Worm (Caenorhabditis elegans) whole organism, L1 larva: ENCODE measurements around the gene F35H12.6.
A peak's percentile ranks its signal among the peaks of the same experiment; 100 is the strongest.

Experiments
- C16A3.4 ChIP-seq: fragments of 150-350 bp; optimal IDR thresholded peaks from 2 replicates; lab custom pipeline; 2014; ENCODE audit warnings: missing biosample characterization, missing genetic modification characterization
- C34B4.2 ChIP-seq: sonication (generic microtip); optimal IDR thresholded peaks from 2 replicates; lab custom pipeline; 2017; ENCODE audit warnings: mild to moderate bottlenecking, missing genetic modification characterization, missing compliant biosample characterization
- Y116A8C.19 ChIP-seq: sonication (generic microtip); optimal IDR thresholded peaks from 2 replicates; lab custom pipeline; 2016; ENCODE audit warnings: missing compliant biosample characterization, missing genetic modification characterization, borderline replicate concordance
- alr-1 ChIP-seq: fragments of 200-800 bp; sonication (Bioruptor generic); optimal IDR thresholded peaks from 2 replicates; lab custom pipeline; 2018; ENCODE audit warnings: borderline replicate concordance, mild to moderate bottlenecking, missing genetic modification characterization, missing compliant biosample characterization
- ceh-63 ChIP-seq: fragments of 200-800 bp; sonication (Bioruptor generic); optimal IDR thresholded peaks from 2 replicates; lab custom pipeline; 2018; ENCODE audit warnings: mild to moderate bottlenecking, missing genetic modification characterization, missing compliant biosample characterization
- ceh-90 ChIP-seq: sonication (generic microtip); optimal IDR thresholded peaks from 2 replicates; lab custom pipeline; 2016; ENCODE audit warnings: missing genetic modification characterization, missing compliant biosample characterization
- ces-1 ChIP-seq: fragments of 150-350 bp; optimal IDR thresholded peaks from 2 replicates; lab custom pipeline; 2014; ENCODE audit warnings: missing biosample characterization, missing genetic modification reagents, missing genetic modification characterization
- dsc-1 ChIP-seq: sonication (generic microtip); optimal IDR thresholded peaks from 2 replicates; lab custom pipeline; 2016; ENCODE audit warnings: mild to moderate bottlenecking, missing genetic modification characterization, missing compliant biosample characterization
- efl-1 ChIP-seq, 4 experiments: fragments of 150-350 bp; optimal IDR thresholded peaks in 3 of 4; peaks in 1 of 4; 1 replicate in 1 of 4; 2 replicates in 3 of 4; lab custom pipeline; 2014; ENCODE audit warnings: missing biosample characterization in 2 of 4, missing genetic modification characterization in 2 of 4, missing genetic modification reagents in 2 of 4
- efl-3 ChIP-seq: fragments of 200-800 bp; sonication (Bioruptor generic); optimal IDR thresholded peaks from 2 replicates; lab custom pipeline; 2018; ENCODE audit warnings: mild to moderate bottlenecking, missing genetic modification characterization, missing compliant biosample characterization
- egl-13 ChIP-seq: sonication (generic microtip); optimal IDR thresholded peaks from 2 replicates; lab custom pipeline; 2016; ENCODE audit warnings: missing genotype, missing genetic modification reagents, missing genetic modification characterization, missing compliant biosample characterization
- elt-3 ChIP-seq, 6 experiments: fragments of 150-350 bp in 1 of 6; sonication (generic microtip); optimal IDR thresholded peaks; 2 replicates each; lab custom pipeline; 2017 to 2018; ENCODE audit warnings: missing biosample characterization in 6 of 6, missing genetic modification characterization in 6 of 6, inconsistent platforms in 1 of 6
- ets-5 ChIP-seq: fragments of 200-800 bp; sonication (Bioruptor generic); IDR thresholded peaks from 2 replicates; pipeline ENCODE4 v1.3.6; 2022; ENCODE audit warnings: missing genetic modification characterization, missing compliant biosample characterization
- fkh-10 ChIP-seq: sonication (generic microtip); optimal IDR thresholded peaks from 2 replicates; lab custom pipeline; 2017; ENCODE audit warnings: missing biosample characterization, missing genetic modification reagents, missing genetic modification characterization
- fkh-4 ChIP-seq: sonication (generic microtip); optimal IDR thresholded peaks from 2 replicates; lab custom pipeline; 2016; ENCODE audit warnings: missing compliant biosample characterization, missing genetic modification characterization, borderline replicate concordance
- fkh-8 ChIP-seq: sonication (generic microtip); optimal IDR thresholded peaks from 2 replicates; lab custom pipeline; 2016; ENCODE audit warnings: mild to moderate bottlenecking, missing genetic modification characterization, missing compliant biosample characterization
- grh-1 ChIP-seq: fragments of 200-800 bp; sonication (Bioruptor generic); IDR thresholded peaks from 2 replicates; pipeline ENCODE4 v1.3.6; 2022; ENCODE audit warnings: missing genetic modification reagents, missing genetic modification characterization, missing compliant biosample characterization
- hlh-17 ChIP-seq: fragments of 200-800 bp; sonication (Bioruptor generic); optimal IDR thresholded peaks from 2 replicates; lab custom pipeline; 2018; ENCODE audit warnings: missing genetic modification characterization, mild to moderate bottlenecking, missing compliant biosample characterization, moderate library complexity, borderline replicate concordance
- hlh-4 ChIP-seq: sonication (generic microtip); optimal IDR thresholded peaks from 2 replicates; lab custom pipeline; 2016; ENCODE audit warnings: mild to moderate bottlenecking, missing genetic modification characterization, missing compliant biosample characterization
- hpl-2 ChIP-seq: fragments of 150-350 bp; optimal IDR thresholded peaks from 2 replicates; lab custom pipeline; 2014; ENCODE audit warnings: missing biosample characterization, missing genetic modification reagents, missing genetic modification characterization
- isw-1 ChIP-seq: fragments of 200-800 bp; sonication (Bioruptor generic); IDR thresholded peaks from 2 replicates; pipeline ENCODE4 v1.3.6; 2022; ENCODE audit warnings: missing genetic modification characterization, missing compliant biosample characterization
- lin-13 ChIP-seq: fragments of 150-350 bp; optimal IDR thresholded peaks from 2 replicates; lab custom pipeline; 2014; ENCODE audit warnings: missing biosample characterization, missing genetic modification reagents, missing genetic modification characterization
- lin-14 ChIP-seq: fragments of 200-800 bp; sonication (Bioruptor generic); optimal IDR thresholded peaks from 2 replicates; lab custom pipeline; 2018; ENCODE audit warnings: mild to moderate bottlenecking, missing genetic modification characterization, moderate library complexity, missing compliant biosample characterization
- lir-3 ChIP-seq: sonication (generic microtip); optimal IDR thresholded peaks from 2 replicates; lab custom pipeline; 2016; ENCODE audit warnings: mild to moderate bottlenecking, missing genetic modification characterization, moderate library complexity, missing compliant biosample characterization; ENCODE audit not compliant: poor library complexity
- mep-1 ChIP-seq: fragments of 150-350 bp; optimal IDR thresholded peaks from 2 replicates; lab custom pipeline; 2014; ENCODE audit warnings: missing biosample characterization, missing genetic modification characterization
- nhr-11 ChIP-seq: fragments of 150-350 bp; optimal IDR thresholded peaks from 2 replicates; lab custom pipeline; 2014; ENCODE audit warnings: missing biosample characterization, missing genetic modification characterization
- nhr-12 ChIP-seq: sonication (generic microtip); optimal IDR thresholded peaks from 2 replicates; lab custom pipeline; 2017; ENCODE audit warnings: missing biosample characterization, missing genetic modification characterization
- nhr-28 ChIP-seq: fragments of 150-350 bp; optimal IDR thresholded peaks from 2 replicates; lab custom pipeline; 2014; ENCODE audit warnings: missing biosample characterization, missing genetic modification characterization
- nhr-47 ChIP-seq: sonication (generic microtip); optimal IDR thresholded peaks from 2 replicates; lab custom pipeline; 2016; ENCODE audit warnings: mild to moderate bottlenecking, missing genetic modification characterization, moderate library complexity, missing compliant biosample characterization
- nhr-77 ChIP-seq: fragments of 150-350 bp; optimal IDR thresholded peaks from 2 replicates; lab custom pipeline; 2014; ENCODE audit warnings: missing biosample characterization, missing genetic modification characterization
- nhr-85 ChIP-seq: sonication (generic microtip); peaks from one replicate; lab custom pipeline; 2016; ENCODE audit warnings: missing genetic modification characterization, inconsistent platforms, missing compliant biosample characterization
- nhr-90 ChIP-seq: sonication (generic microtip); optimal IDR thresholded peaks from 2 replicates; lab custom pipeline; 2016; ENCODE audit warnings: mild to moderate bottlenecking, missing genetic modification characterization, missing compliant biosample characterization; ENCODE audit not compliant: poor library complexity
- pag-3 ChIP-seq: sonication (generic microtip); optimal IDR thresholded peaks from 2 replicates; lab custom pipeline; 2017; ENCODE audit warnings: missing genetic modification characterization, mild to moderate bottlenecking, missing compliant biosample characterization, antibody characterized with exemption, borderline replicate concordance; ENCODE audit not compliant: insufficient read depth
- pqm-1 ChIP-seq: sonication (generic microtip); optimal IDR thresholded peaks from 3 replicates; lab custom pipeline; 2017; ENCODE audit warnings: missing biosample characterization, missing genetic modification characterization
- rnt-1 ChIP-seq: sonication (generic microtip); optimal IDR thresholded peaks from 2 replicates; lab custom pipeline; 2016; ENCODE audit warnings: mild to moderate bottlenecking, missing genetic modification characterization, moderate library complexity, missing compliant biosample characterization
- skn-1 ChIP-seq: fragments of 150-350 bp; optimal IDR thresholded peaks from 2 replicates; lab custom pipeline; 2014; ENCODE audit warnings: missing biosample characterization, missing genetic modification characterization
- snpc-4 ChIP-seq: fragments of 150-350 bp; optimal IDR thresholded peaks from 2 replicates; lab custom pipeline; 2014; ENCODE audit warnings: missing biosample characterization, missing genetic modification characterization
- snu-23 ChIP-seq: sonication (generic microtip); optimal IDR thresholded peaks from 2 replicates; lab custom pipeline; 2016; ENCODE audit warnings: missing genetic modification characterization, missing compliant biosample characterization
- sox-4 ChIP-seq: sonication (generic microtip); optimal IDR thresholded peaks from 2 replicates; lab custom pipeline; 2016; ENCODE audit warnings: missing genetic modification characterization, missing compliant biosample characterization
- sptf-1 ChIP-seq: fragments of 150-350 bp; optimal IDR thresholded peaks from 2 replicates; lab custom pipeline; 2014; ENCODE audit warnings: missing biosample characterization, missing genetic modification characterization
- sup-37 ChIP-seq: fragments of 200-800 bp; sonication (Bioruptor generic); optimal IDR thresholded peaks from 2 replicates; lab custom pipeline; 2018; ENCODE audit warnings: mild to moderate bottlenecking, missing genetic modification characterization, missing compliant biosample characterization
- swsn-7 ChIP-seq: sonication (generic microtip); optimal IDR thresholded peaks from 2 replicates; lab custom pipeline; 2016; ENCODE audit warnings: missing genetic modification characterization, missing compliant biosample characterization
- tbx-2 ChIP-seq: sonication (generic microtip); optimal IDR thresholded peaks from 2 replicates; lab custom pipeline; 2016; ENCODE audit warnings: missing genetic modification characterization, missing compliant biosample characterization
- unc-86 ChIP-seq: sonication (generic microtip); optimal IDR thresholded peaks from 2 replicates; lab custom pipeline; 2016; ENCODE audit warnings: missing genetic modification characterization, missing compliant biosample characterization
- unc-98 ChIP-seq: fragments of 200-800 bp; sonication (Bioruptor generic); IDR thresholded peaks from 2 replicates; pipeline ENCODE4 v1.3.6; 2022; ENCODE audit warnings: missing genetic modification characterization, missing compliant biosample characterization
- vab-15 ChIP-seq: sonication (generic microtip); optimal IDR thresholded peaks from 2 replicates; lab custom pipeline; 2017; ENCODE audit warnings: missing genotype, mild to moderate bottlenecking, missing genetic modification characterization, missing compliant biosample characterization
- zag-1 ChIP-seq: fragments of 150-350 bp; optimal IDR thresholded peaks from 2 replicates; lab custom pipeline; 2014; ENCODE audit warnings: missing biosample characterization, missing genetic modification characterization
- zip-4 ChIP-seq: fragments of 200-800 bp; sonication (Bioruptor generic); optimal IDR thresholded peaks from 2 replicates; lab custom pipeline; 2018; ENCODE audit warnings: mild to moderate bottlenecking, missing genetic modification characterization, moderate library complexity, missing compliant biosample characterization
- ztf-11 ChIP-seq, 2 experiments: sonication (generic microtip); optimal IDR thresholded peaks; 2 replicates each; lab custom pipeline; 2016 to 2017; ENCODE audit warnings: missing genetic modification characterization in 2 of 2, missing biosample characterization in 1 of 2, missing compliant biosample characterization in 1 of 2
- ztf-4 ChIP-seq: fragments of 150-350 bp; optimal IDR thresholded peaks from 2 replicates; lab custom pipeline; 2014; ENCODE audit warnings: missing biosample characterization, missing genetic modification characterization

The F35H12.6 gene

ce11 chrX:948783-949182 is 35.7 kb downstream of the F35H12.6 start, which contains the start of gene sms-2:
sms-2 (minus strand) TSS chrX:948883.
- TF ChIP-seq snu-23 (GFP tag; lab: Kevin White, UChicago) (no peak), efl-3 (no peak), fkh-8 (tag; lab: Kevin White, UChicago) (no peak)
- TF ChIP-seq, all 84 proteins: peak for 0

ce11 chrX:949466-949865 is 36.4 kb downstream of the F35H12.6 start:
- TF ChIP-seq egl-13 (tag; lab: Kevin White, UChicago) (peak; percentile 85), ztf-4 (tag; lab: Kevin White, UChicago) (peak; percentile 79), mep-1 (peak; percentile 92), ceh-90 (tag; lab: Kevin White, UChicago) (no peak), isw-1 (GFP tag; lab: Robert Waterston, UW) (peak; percentile 75), ces-1 (GFP tag; lab: Kevin White, UChicago) (peak; percentile 54), nhr-12 (no peak), ets-5 (no peak), grh-1 (peak; percentile 68), nhr-11 (tag; lab: Kevin White, UChicago) (peak; percentile 71), lin-13 (peak; percentile 84), sptf-1 (tag; lab: Kevin White, UChicago) (no peak), vab-15 (tag; lab: Kevin White, UChicago) (peak; percentile 31), efl-3 (no peak), hlh-4 (tag; lab: Kevin White, UChicago) (no peak), zag-1 (tag; lab: Kevin White, UChicago) (peak; percentile 99), ztf-11 (tag; optimal IDR thresholded peaks at IDR 0.05; lab: Kevin White, UChicago) (peak in 1 of 2 experiments; percentile 73), fkh-4 (tag; lab: Kevin White, UChicago) (peak; percentile 16), lin-14 (GFP tag; lab: Kevin White, UChicago) (peak; percentile 99), C34B4.2 (tag; lab: Kevin White, UChicago) (no peak), fkh-10 (peak; percentile 92), pqm-1 (tag; lab: Kevin White, UChicago) (no peak), zip-4 (GFP tag; lab: Kevin White, UChicago) (peak; percentile 61), skn-1 (peak; percentile 93), nhr-90 (tag; lab: Kevin White, UChicago) (peak; percentile 85), nhr-47 (tag; lab: Kevin White, UChicago) (peak; percentile 95), sox-4 (tag; lab: Kevin White, UChicago) (peak; percentile 74), alr-1 (no peak), sup-37 (GFP tag; lab: Kevin White, UChicago) (peak; percentile 28), dsc-1 (tag; lab: Kevin White, UChicago) (peak; percentile 92), nhr-28 (tag; lab: Kevin White, UChicago) (no peak), elt-3 (tag; optimal IDR thresholded peaks at IDR 0.05; lab: Kevin White, UChicago) (peak in 3 of 6 experiments; percentile 34 to 70 (median 61)), lir-3 (tag; lab: Kevin White, UChicago) (peak; percentile 80), rnt-1 (peak; percentile 89), ceh-63 (GFP tag; lab: Kevin White, UChicago) (peak; percentile 26), unc-86 (tag; lab: Kevin White, UChicago) (peak; percentile 94), snpc-4 (tag; lab: Kevin White, UChicago) (peak; percentile 67), tbx-2 (tag; lab: Kevin White, UChicago) (peak; percentile 96), pag-3 (no peak), unc-98 (no peak), nhr-77 (tag; lab: Kevin White, UChicago) (peak; percentile 86), Y116A8C.19 (no peak), C16A3.4 (tag; lab: Kevin White, UChicago) (peak; percentile 96), efl-1 (optimal IDR thresholded peaks at IDR 0.05; lab: Kevin White, UChicago) (peak; percentile 72 to 79), efl-1 (GFP tag; optimal IDR thresholded peaks at IDR 0.05 in 1 of 2; lab: Kevin White, UChicago) (peak; percentile 57 to 94), hpl-2 (GFP tag; lab: Kevin White, UChicago) (no peak), swsn-7 (tag; lab: Kevin White, UChicago) (peak; percentile 95), nhr-85 (tag; lab: Kevin White, UChicago) (peak; percentile 96), hlh-17 (GFP tag; lab: Kevin White, UChicago) (no peak)
